Worm (Caenorhabditis elegans): ENCODE data around the gene K02E7.1.

- TF ChIP-seq nhr-76 (tag; optimal IDR thresholded peaks at IDR 0.05): no peak
- no peak for TF ChIP-seq aly-2 (tag; optimal IDR thresholded peaks at IDR 0.05)
- no peak for TF ChIP-seq nhr-237 (tag; optimal IDR thresholded peaks at IDR 0.05)
- TF ChIP-seq nhr-43 (tag; optimal IDR thresholded peaks at IDR 0.05; ENCODE audit: poor library complexity, severe bottlenecking): no peak
These were observed 35.2 kb downstream of the K02E7.1 start, which contains the start of gene lips-13 for ce11 chrII:1117992-1118729.
